Worm (Caenorhabditis elegans) whole organism, young adult: ENCODE data around the gene srlf-10.

Source experiments
- B0261.1 ChIP-seq: sonication (generic microtip); optimal IDR thresholded peaks from 2 replicates; lab custom pipeline; 2016; ENCODE audit warnings: mild to moderate bottlenecking, missing genetic modification characterization, moderate library complexity, missing compliant biosample characterization
- F22D6.2 ChIP-seq: sonication (generic microtip); optimal IDR thresholded peaks from 2 replicates; lab custom pipeline; 2016; ENCODE audit warnings: mild to moderate bottlenecking, missing genetic modification characterization, missing compliant biosample characterization
- F39B2.1 ChIP-seq: fragments of 200-800 bp; sonication (Bioruptor generic); IDR thresholded peaks from 2 replicates; pipeline ENCODE4 v1.3.6; 2022; ENCODE audit warnings: missing genetic modification reagents, missing genetic modification characterization, missing compliant biosample characterization
- F52B5.7 ChIP-seq: sonication (generic microtip); optimal IDR thresholded peaks from 2 replicates; lab custom pipeline; 2016; ENCODE audit warnings: mild to moderate bottlenecking, missing genetic modification characterization, missing compliant biosample characterization
- F57A8.1 ChIP-seq: fragments of 200-800 bp; sonication (Bioruptor generic); optimal IDR thresholded peaks from 2 replicates; lab custom pipeline; 2018; ENCODE audit warnings: mild to moderate bottlenecking, missing genetic modification characterization, moderate library complexity, missing compliant biosample characterization
- K11D2.4 ChIP-seq: fragments of 200-800 bp; sonication (Bioruptor generic); IDR thresholded peaks from 2 replicates; pipeline ENCODE4 v1.3.6; 2022; ENCODE audit warnings: missing genetic modification reagents, missing genetic modification characterization, missing compliant biosample characterization
- Y56A3A.18 ChIP-seq: fragments of 200-800 bp; sonication (Bioruptor generic); IDR thresholded peaks from 2 replicates; pipeline ENCODE4 v1.3.6; 2022; ENCODE audit warnings: missing genetic modification reagents, missing genetic modification characterization, missing compliant biosample characterization
- Y67H2A.10 ChIP-seq: fragments of 200-800 bp; sonication (Bioruptor generic); conservative IDR thresholded peaks from 2 replicates; pipeline ENCODE4 v1.3.6; 2022; ENCODE audit warnings: missing genetic modification reagents, missing genetic modification characterization, missing compliant biosample characterization
- Y95B8A.8 ChIP-seq: fragments of 200-800 bp; sonication (Bioruptor generic); IDR thresholded peaks from 2 replicates; pipeline ENCODE4 v1.3.6; 2022; ENCODE audit warnings: missing genetic modification reagents, missing genetic modification characterization, missing compliant biosample characterization
- ZK185.1 ChIP-seq: sonication (generic microtip); optimal IDR thresholded peaks from 2 replicates; lab custom pipeline; 2016; ENCODE audit warnings: mild to moderate bottlenecking, missing genetic modification characterization, missing compliant biosample characterization; ENCODE audit not compliant: poor library complexity, severe bottlenecking
- akir-1 ChIP-seq: fragments of 200-800 bp; sonication (Bioruptor generic); optimal IDR thresholded peaks from 2 replicates; lab custom pipeline; 2018; ENCODE audit warnings: mild to moderate bottlenecking, missing genetic modification characterization, moderate library complexity, missing compliant biosample characterization
- ama-1 ChIP-seq, 3 experiments: fragments of 150-350 bp in 1 of 3; sonication (generic microtip) in 2 of 3; optimal IDR thresholded peaks; 2 replicates each; lab custom pipeline; 2014 to 2018; ENCODE audit warnings: missing biosample characterization in 2 of 3, missing genetic modification characterization in 2 of 3, missing genetic modification reagents in 2 of 3
- aptf-3 ChIP-seq: fragments of 200-800 bp; sonication (Bioruptor generic); IDR thresholded peaks from 2 replicates; pipeline ENCODE4 v1.3.6; 2022; ENCODE audit warnings: missing genetic modification characterization, missing compliant biosample characterization
- athp-1 ChIP-seq: sonication (generic microtip); optimal IDR thresholded peaks from 2 replicates; lab custom pipeline; 2017; ENCODE audit warnings: mild to moderate bottlenecking, missing genetic modification characterization, missing compliant biosample characterization
- attf-3 ChIP-seq: fragments of 200-800 bp; sonication (Bioruptor generic); conservative IDR thresholded peaks from 2 replicates; pipeline ENCODE4 v1.3.6; 2022; ENCODE audit warnings: missing genetic modification reagents, missing genetic modification characterization, missing compliant biosample characterization
- attf-5 ChIP-seq: fragments of 200-800 bp; sonication (Bioruptor generic); optimal IDR thresholded peaks from 2 replicates; lab custom pipeline; 2018; ENCODE audit warnings: mild to moderate bottlenecking, missing genetic modification characterization, missing compliant biosample characterization
- ccch-3 ChIP-seq: fragments of 200-800 bp; sonication (Bioruptor generic); optimal IDR thresholded peaks from 2 replicates; lab custom pipeline; 2018; ENCODE audit warnings: mild to moderate bottlenecking, missing genetic modification characterization, missing compliant biosample characterization
- cebp-2 ChIP-seq: fragments of 200-800 bp; sonication (Bioruptor generic); IDR thresholded peaks from 2 replicates; pipeline ENCODE4 v1.3.6; 2022; ENCODE audit warnings: missing genetic modification characterization, missing compliant biosample characterization
- ceh-100 ChIP-seq: fragments of 200-800 bp; sonication (Bioruptor generic); IDR thresholded peaks from 2 replicates; pipeline ENCODE4 v1.3.6; 2022; ENCODE audit warnings: missing genetic modification reagents, missing genetic modification characterization, missing compliant biosample characterization
- ceh-27 ChIP-seq: fragments of 200-800 bp; sonication (Bioruptor generic); optimal IDR thresholded peaks from 2 replicates; lab custom pipeline; 2018; ENCODE audit warnings: mild to moderate bottlenecking, missing genetic modification characterization, moderate library complexity, missing compliant biosample characterization
- ceh-58 ChIP-seq: fragments of 200-800 bp; sonication (Bioruptor generic); IDR thresholded peaks from 2 replicates; pipeline ENCODE4 v1.3.6; 2022; ENCODE audit warnings: missing genetic modification characterization, missing compliant biosample characterization
- die-1 ChIP-seq: sonication (generic microtip); optimal IDR thresholded peaks from 2 replicates; lab custom pipeline; 2016; ENCODE audit warnings: missing genotype, mild to moderate bottlenecking, missing genetic modification characterization, missing compliant biosample characterization
- dpff-1 ChIP-seq: sonication (generic microtip); optimal IDR thresholded peaks from 2 replicates; lab custom pipeline; 2017; ENCODE audit warnings: mild to moderate bottlenecking, missing genetic modification characterization, missing compliant biosample characterization
- ekl-4 ChIP-seq: fragments of 200-800 bp; sonication (Bioruptor generic); IDR thresholded peaks from 2 replicates; pipeline ENCODE4 v1.3.6; 2022; ENCODE audit warnings: missing genetic modification reagents, missing genetic modification characterization, missing compliant biosample characterization
- ets-4 ChIP-seq: fragments of 200-800 bp; sonication (Bioruptor generic); optimal IDR thresholded peaks from 2 replicates; lab custom pipeline; 2018; ENCODE audit warnings: mild to moderate bottlenecking, missing genetic modification characterization, missing compliant biosample characterization
- gei-17 ChIP-seq: fragments of 200-800 bp; sonication (Bioruptor generic); optimal IDR thresholded peaks from 2 replicates; lab custom pipeline; 2018; ENCODE audit warnings: mild to moderate bottlenecking, missing genetic modification characterization, missing compliant biosample characterization
- hlh-26 ChIP-seq: fragments of 200-800 bp; sonication (Bioruptor generic); conservative IDR thresholded peaks from 2 replicates; pipeline ENCODE4 v1.3.6; 2022; ENCODE audit warnings: missing genetic modification reagents, missing genetic modification characterization, missing compliant biosample characterization
- hmg-20 ChIP-seq: fragments of 200-800 bp; sonication (Bioruptor generic); IDR thresholded peaks from 2 replicates; pipeline ENCODE4 v1.3.6; 2022; ENCODE audit warnings: missing genetic modification reagents, missing genetic modification characterization, missing compliant biosample characterization
- hrde-1 ChIP-seq: sonication (generic microtip); optimal IDR thresholded peaks from 2 replicates; lab custom pipeline; 2016; ENCODE audit warnings: missing genetic modification characterization, mild to moderate bottlenecking, missing compliant biosample characterization, moderate library complexity, missing genotype, missing genetic modification reagents, borderline replicate concordance
- let-526 ChIP-seq: fragments of 200-800 bp; sonication (Bioruptor generic); IDR thresholded peaks from 2 replicates; pipeline ENCODE4 v1.3.6; 2022; ENCODE audit warnings: missing genetic modification reagents, missing genetic modification characterization, missing compliant biosample characterization
- let-607 ChIP-seq, 2 experiments: fragments of 200-800 bp in 1 of 2; sonication (Bioruptor generic) in 1 of 2; sonication (generic microtip) in 1 of 2; optimal IDR thresholded peaks; 2 replicates each; lab custom pipeline; 2016 to 2018; ENCODE audit warnings: mild to moderate bottlenecking in 2 of 2, missing compliant biosample characterization in 2 of 2, missing genetic modification characterization in 2 of 2, moderate library complexity in 2 of 2, missing genotype in 1 of 2
- mxl-1 ChIP-seq: sonication (generic microtip); optimal IDR thresholded peaks from 2 replicates; lab custom pipeline; 2016; ENCODE audit warnings: missing genetic modification characterization, missing compliant biosample characterization
- nfya-2 ChIP-seq: fragments of 200-800 bp; sonication (Bioruptor generic); IDR thresholded peaks from 2 replicates; pipeline ENCODE4 v1.3.6; 2022; ENCODE audit warnings: missing genetic modification reagents, missing genetic modification characterization, missing compliant biosample characterization
- nhr-179 ChIP-seq: sonication (generic microtip); optimal IDR thresholded peaks from 2 replicates; lab custom pipeline; 2016; ENCODE audit warnings: mild to moderate bottlenecking, missing genetic modification characterization, missing compliant biosample characterization
- nhr-90 ChIP-seq: sonication (generic microtip); optimal IDR thresholded peaks from 2 replicates; lab custom pipeline; 2016; ENCODE audit warnings: missing genotype, mild to moderate bottlenecking, missing genetic modification characterization, missing compliant biosample characterization
- pbrm-1 ChIP-seq: fragments of 200-800 bp; sonication (Bioruptor generic); IDR thresholded peaks from 2 replicates; pipeline ENCODE4 v1.3.6; 2022; ENCODE audit warnings: missing genetic modification reagents, missing genetic modification characterization, missing compliant biosample characterization
- pha-4 ChIP-seq: fragments of 150-350 bp; sonication (generic microtip); optimal IDR thresholded peaks from 2 replicates; lab custom pipeline; 2014; ENCODE audit warnings: missing biosample characterization, missing genetic modification reagents, missing genetic modification characterization
- rcor-1 ChIP-seq: fragments of 200-800 bp; sonication (Bioruptor generic); IDR thresholded peaks from 2 replicates; pipeline ENCODE4 v1.3.6; 2022; ENCODE audit warnings: missing genetic modification reagents, missing genetic modification characterization, missing compliant biosample characterization
- repo-1 ChIP-seq: sonication (generic microtip); optimal IDR thresholded peaks from 2 replicates; lab custom pipeline; 2017; ENCODE audit warnings: mild to moderate bottlenecking, missing genetic modification characterization, missing compliant biosample characterization
- rpc-1 ChIP-seq, 2 experiments: fragments of 150-350 bp in 1 of 2; sonication (generic microtip) in 1 of 2; optimal IDR thresholded peaks; 2 replicates each; lab custom pipeline; 2014 to 2018; ENCODE audit warnings: missing biosample characterization in 1 of 2, missing genetic modification characterization in 1 of 2, missing genetic modification reagents in 1 of 2, missing genotype in 1 of 2
- sdz-38 ChIP-seq: sonication (generic microtip); optimal IDR thresholded peaks from 2 replicates; lab custom pipeline; 2016; ENCODE audit warnings: missing genotype, missing genetic modification characterization, missing compliant biosample characterization
- snpc-4 ChIP-seq, 5 experiments: fragments of 150-350 bp in 1 of 5; sonication (generic microtip) in 4 of 5; optimal IDR thresholded peaks; 2 replicates each; lab custom pipeline; 2014 to 2018; ENCODE audit warnings: missing genetic modification characterization in 5 of 5, missing biosample characterization in 3 of 5, antibody characterized with exemption in 2 of 5, mild to moderate bottlenecking in 2 of 5, missing compliant biosample characterization in 2 of 5, missing genotype in 2 of 5, moderate library complexity in 2 of 5, missing genetic modification reagents in 1 of 5
- tbp1 ChIP-seq: fragments of 200-800 bp; sonication (Bioruptor generic); optimal IDR thresholded peaks from 2 replicates; lab custom pipeline; 2018; ENCODE audit warnings: mild to moderate bottlenecking, missing genetic modification characterization, missing compliant biosample characterization
- tbx-9 ChIP-seq: sonication (generic microtip); optimal IDR thresholded peaks from 2 replicates; lab custom pipeline; 2016; ENCODE audit warnings: borderline replicate concordance, missing genetic modification characterization, inconsistent platforms, missing compliant biosample characterization
- unc-62 ChIP-seq: fragments of 150-350 bp; optimal IDR thresholded peaks from 2 replicates; lab custom pipeline; 2014; ENCODE audit warnings: missing biosample characterization, missing genetic modification reagents, missing genetic modification characterization
- xnd-1 ChIP-seq: sonication (generic microtip); optimal IDR thresholded peaks from 2 replicates; lab custom pipeline; 2016; ENCODE audit warnings: missing genotype, missing genetic modification reagents, missing genetic modification characterization, missing compliant biosample characterization
- zfh-2 ChIP-seq: fragments of 200-800 bp; sonication (Bioruptor generic); conservative IDR thresholded peaks from 2 replicates; pipeline ENCODE4 v1.3.6; 2022; ENCODE audit warnings: missing genetic modification reagents, missing genetic modification characterization, missing compliant biosample characterization
- ztf-3 ChIP-seq: fragments of 200-800 bp; sonication (Bioruptor generic); optimal IDR thresholded peaks from 2 replicates; lab custom pipeline; 2018; ENCODE audit warnings: mild to moderate bottlenecking, missing genetic modification characterization, missing compliant biosample characterization

The srlf-10 gene

ce11 chrIII:13411202-13411601 is 9.2 kb downstream of the srlf-10 start:
- TF ChIP-seq nfya-2 (GFP tag; lab: Robert Waterston, UW) (no peak), ZK185.1 (tag; lab: Kevin White, UChicago) (peak; percentile 62), K11D2.4 (no peak), tbp1 (GFP tag; lab: Kevin White, UChicago) (peak; percentile 85), ceh-100 (GFP tag; lab: Robert Waterston, UW) (no peak), akir-1 (GFP tag; lab: Kevin White, UChicago) (no peak), gei-17 (GFP tag; lab: Kevin White, UChicago) (no peak), nhr-90 (peak; percentile 57), Y56A3A.18 (no peak), hmg-20 (GFP tag; lab: Robert Waterston, UW) (no peak), rpc-1 (optimal IDR thresholded peaks at IDR 0.05; lab: Kevin White, UChicago) (peak; percentile 72), rpc-1 (tag; optimal IDR thresholded peaks at IDR 0.05; lab: Kevin White, UChicago) (peak; percentile 89), unc-62 (GFP tag; lab: Kevin White, UChicago) (no peak), F22D6.2 (tag; lab: Kevin White, UChicago) (no peak), ama-1 (optimal IDR thresholded peaks at IDR 0.05; lab: Kevin White, UChicago) (no peak), ama-1 (GFP tag; optimal IDR thresholded peaks at IDR 0.05; lab: Kevin White, UChicago) (no peak), hlh-26 (GFP tag; lab: Robert Waterston, UW) (no peak), Y95B8A.8 (no peak), xnd-1 (no peak), nhr-179 (tag; lab: Kevin White, UChicago) (no peak), rcor-1 (GFP tag; lab: Robert Waterston, UW) (no peak), let-607 (tag; optimal IDR thresholded peaks at IDR 0.05; lab: Kevin White, UChicago) (no peak), aptf-3 (GFP tag; lab: Robert Waterston, UW) (no peak), ceh-58 (GFP tag; lab: Robert Waterston, UW) (no peak), ets-4 (GFP tag; lab: Kevin White, UChicago) (no peak), snpc-4 (GFP tag; optimal IDR thresholded peaks at IDR 0.05; lab: Kevin White, UChicago) (peak; percentile 40), snpc-4 (tag; optimal IDR thresholded peaks at IDR 0.05; lab: Kevin White, UChicago) (no peak), pbrm-1 (GFP tag; lab: Robert Waterston, UW) (no peak), repo-1 (tag; lab: Kevin White, UChicago) (no peak), ceh-27 (GFP tag; lab: Kevin White, UChicago) (no peak), Y67H2A.10 (no peak), zfh-2 (GFP tag; lab: Robert Waterston, UW) (no peak), F52B5.7 (tag; lab: Kevin White, UChicago) (peak; percentile 10), F57A8.1 (GFP tag; lab: Kevin White, UChicago) (no peak), pha-4 (no peak), mxl-1 (tag; lab: Kevin White, UChicago) (no peak), ekl-4 (GFP tag; lab: Robert Waterston, UW) (no peak), ccch-3 (no peak), hrde-1 (tag; lab: Kevin White, UChicago) (no peak), B0261.1 (peak; percentile 65), die-1 (tag; lab: Kevin White, UChicago) (peak; percentile 75), sdz-38 (tag; lab: Kevin White, UChicago) (no peak), let-526 (GFP tag; lab: Robert Waterston, UW) (no peak), attf-5 (GFP tag; lab: Kevin White, UChicago) (peak; percentile 40), tbx-9 (no peak), F39B2.1 (no peak), attf-3 (GFP tag; lab: Robert Waterston, UW) (no peak), dpff-1 (tag; lab: Kevin White, UChicago) (no peak), athp-1 (tag; lab: Kevin White, UChicago) (peak; percentile 57), cebp-2 (no peak), ztf-3 (GFP tag; lab: Kevin White, UChicago) (no peak)
